Worm (Caenorhabditis elegans) whole organism, late embryonic: ENCODE measurements around the gene clec-218.

ENCODE experiments used
- C38D4.7 ChIP-seq: fragments of 200-800 bp; sonication (Bioruptor generic); optimal IDR thresholded peaks from 2 replicates; lab custom pipeline; 2018; ENCODE audit warnings: mild to moderate bottlenecking, missing genetic modification characterization, moderate library complexity, missing compliant biosample characterization
- ama-1 ChIP-seq: fragments of 150-350 bp; optimal IDR thresholded peaks from 2 replicates; lab custom pipeline; 2014
- ceh-19 ChIP-seq: fragments of 200-800 bp; sonication (Bioruptor generic); optimal IDR thresholded peaks from 2 replicates; lab custom pipeline; 2018; ENCODE audit warnings: mild to moderate bottlenecking, missing genetic modification characterization, missing compliant biosample characterization
- ceh-31 ChIP-seq: sonication (generic microtip); optimal IDR thresholded peaks from 2 replicates; lab custom pipeline; 2016; ENCODE audit warnings: missing genetic modification characterization, missing compliant biosample characterization
- che-1 ChIP-seq: sonication (generic microtip); optimal IDR thresholded peaks from 2 replicates; lab custom pipeline; 2016; ENCODE audit warnings: mild to moderate bottlenecking, missing genetic modification characterization, missing compliant biosample characterization
- dve-1 ChIP-seq: sonication (generic microtip); optimal IDR thresholded peaks from 2 replicates; lab custom pipeline; 2017; ENCODE audit warnings: antibody characterized with exemption, mild to moderate bottlenecking, missing genetic modification characterization, missing compliant biosample characterization
- elt-2 ChIP-seq: sonication (generic microtip); optimal IDR thresholded peaks from 2 replicates; lab custom pipeline; 2016; ENCODE audit warnings: missing genetic modification reagents, missing genetic modification characterization, missing compliant biosample characterization
- elt-4 ChIP-seq: sonication (generic microtip); optimal IDR thresholded peaks from 2 replicates; lab custom pipeline; 2016; ENCODE audit warnings: missing genetic modification characterization, missing compliant biosample characterization
- ets-4 ChIP-seq: sonication (generic microtip); optimal IDR thresholded peaks from 2 replicates; lab custom pipeline; 2016; ENCODE audit warnings: missing genetic modification characterization, missing compliant biosample characterization
- fax-1 ChIP-seq: sonication (generic microtip); optimal IDR thresholded peaks from 2 replicates; lab custom pipeline; 2016; ENCODE audit warnings: missing genotype, missing genetic modification characterization, missing compliant biosample characterization
- nfya-1 ChIP-seq: sonication (generic microtip); optimal IDR thresholded peaks from 2 replicates; lab custom pipeline; 2017; ENCODE audit warnings: missing genetic modification characterization, mild to moderate bottlenecking, missing compliant biosample characterization, antibody characterized with exemption, moderate library complexity
- rnt-1 ChIP-seq: sonication (generic microtip); optimal IDR thresholded peaks from 2 replicates; lab custom pipeline; 2016; ENCODE audit warnings: missing genetic modification characterization, missing compliant biosample characterization
- tbx-2 ChIP-seq: sonication (generic microtip); optimal IDR thresholded peaks from 2 replicates; lab custom pipeline; 2016; ENCODE audit warnings: missing genetic modification characterization, missing compliant biosample characterization
- ztf-16 ChIP-seq: sonication (generic microtip); optimal IDR thresholded peaks from 2 replicates; lab custom pipeline; 2017; ENCODE audit warnings: missing genetic modification characterization, missing compliant biosample characterization

ce11 chrV:8342416-8342815 is 34.7 kb downstream of the clec-218 start:
- no peak for TF ChIP-seq fax-1 (tag; lab: Kevin White, UChicago)
- no peak for TF ChIP-seq elt-2 (tag; lab: Kevin White, UChicago)
- TF ChIP-seq ama-1 (lab: Kevin White, UChicago), result no peak
- no peak for TF ChIP-seq ets-4 (tag; lab: Kevin White, UChicago)
- TF ChIP-seq ztf-16 (tag; lab: Kevin White, UChicago), result no peak
- no peak for TF ChIP-seq ceh-31
- no peak for TF ChIP-seq tbx-2
- TF ChIP-seq elt-4, result no peak
- TF ChIP-seq nfya-1 (tag; lab: Kevin White, UChicago), result no peak
- TF ChIP-seq che-1 (tag; lab: Kevin White, UChicago), result no peak
- TF ChIP-seq ceh-19 (GFP tag; lab: Kevin White, UChicago), result no peak
- TF ChIP-seq C38D4.7 (GFP tag; lab: Kevin White, UChicago), result no peak
- TF ChIP-seq rnt-1 (tag; lab: Kevin White, UChicago), result no peak
- TF ChIP-seq dve-1 (tag; lab: Kevin White, UChicago), result no peak
